Fruit fly (Drosophila melanogaster) whole organism, pupa: ENCODE data around the gene CG1074.

ENCODE experiments used
- CG10348 ChIP-seq: fragments of 200-800 bp; sonication (Bioruptor generic); IDR thresholded peaks from 2 replicates; pipeline ENCODE4 v1.3.6; 2022; ENCODE audit warnings: missing biosample characterization, missing genetic modification characterization
- CG12605 ChIP-seq: fragments of 200-800 bp; sonication (Bioruptor generic); IDR thresholded peaks from 2 replicates; pipeline ENCODE4 v1.3.6; 2022; ENCODE audit warnings: missing biosample characterization, missing genetic modification characterization
- CG13204 ChIP-seq: fragments of 200-800 bp; sonication (Bioruptor generic); optimal IDR thresholded peaks from 2 replicates; lab custom pipeline; 2018; ENCODE audit warnings: missing biosample characterization, mild to moderate bottlenecking, missing genetic modification characterization, moderate library complexity
- CG14655 ChIP-seq: fragments of 200-800 bp; sonication (Bioruptor generic); optimal IDR thresholded peaks from 3 replicates; lab custom pipeline; 2017; ENCODE audit warnings: mild to moderate bottlenecking, missing biosample characterization, missing genetic modification reagents, missing genetic modification characterization
- CG15710 ChIP-seq: fragments of 200-800 bp; sonication (Bioruptor generic); optimal IDR thresholded peaks from 2 replicates; lab custom pipeline; 2018; ENCODE audit warnings: missing biosample characterization, mild to moderate bottlenecking, missing genetic modification characterization, moderate library complexity
- CG17806 ChIP-seq: fragments of 200-800 bp; sonication (Bioruptor generic); optimal IDR thresholded peaks from 2 replicates; lab custom pipeline; 2018; ENCODE audit warnings: missing biosample characterization, mild to moderate bottlenecking, missing genetic modification characterization, moderate library complexity
- CG32121 ChIP-seq: fragments of 200-800 bp; sonication (Bioruptor generic); IDR thresholded peaks from 2 replicates; pipeline ENCODE4 v1.3.6; 2022; ENCODE audit warnings: missing biosample characterization, missing genetic modification characterization
- CG34367 ChIP-seq: fragments of 200-800 bp; sonication (Bioruptor generic); optimal IDR thresholded peaks from 2 replicates; lab custom pipeline; 2018; ENCODE audit warnings: missing biosample characterization, mild to moderate bottlenecking, missing genetic modification characterization
- CG4496 ChIP-seq: fragments of 200-800 bp; sonication (Bioruptor generic); IDR thresholded peaks from 3 replicates; pipeline ENCODE4 v1.3.6; 2022; ENCODE audit warnings: missing biosample characterization, missing genetic modification characterization
- CG8159 ChIP-seq: fragments of 200-800 bp; sonication (Bioruptor generic); optimal IDR thresholded peaks from 3 replicates; lab custom pipeline; 2018; ENCODE audit warnings: missing biosample characterization, mild to moderate bottlenecking, missing genetic modification characterization, moderate library complexity
- CG8301 ChIP-seq: fragments of 200-800 bp; sonication (Bioruptor generic); optimal IDR thresholded peaks from 2 replicates; lab custom pipeline; 2018; ENCODE audit warnings: missing biosample characterization, mild to moderate bottlenecking, missing genetic modification characterization
- CG9948 ChIP-seq: fragments of 200-800 bp; sonication (Bioruptor generic); optimal IDR thresholded peaks from 2 replicates; lab custom pipeline; 2018; ENCODE audit warnings: missing biosample characterization, mild to moderate bottlenecking, missing genetic modification characterization, moderate library complexity
- D1 ChIP-seq: fragments of 200-800 bp; sonication (Bioruptor generic); optimal IDR thresholded peaks from 2 replicates; lab custom pipeline; 2018; ENCODE audit warnings: missing biosample characterization, mild to moderate bottlenecking, missing genetic modification characterization, moderate library complexity
- EcR ChIP-seq: fragments of 200-800 bp; sonication (Bioruptor generic); optimal IDR thresholded peaks from 3 replicates; lab custom pipeline; 2019; ENCODE audit warnings: missing biosample characterization, missing genetic modification characterization, mild to moderate bottlenecking, moderate library complexity, missing genetic modification reagents
- Ets98B ChIP-seq: fragments of 200-800 bp; sonication (Bioruptor generic); IDR thresholded peaks from 2 replicates; pipeline ENCODE4 v1.3.6; 2022; ENCODE audit warnings: missing biosample characterization, missing genetic modification characterization
- Pif1A ChIP-seq: fragments of 200-800 bp; sonication (Bioruptor generic); optimal IDR thresholded peaks from 3 replicates; lab custom pipeline; 2016; ENCODE audit warnings: missing biosample characterization, missing genetic modification characterization
- Pif1B ChIP-seq: fragments of 200-800 bp; sonication (Bioruptor generic); optimal IDR thresholded peaks from 3 replicates; lab custom pipeline; 2016; ENCODE audit warnings: missing biosample characterization, missing genetic modification characterization
- Snoo ChIP-seq: fragments of 200-800 bp; sonication (Bioruptor generic); optimal IDR thresholded peaks from 3 replicates; lab custom pipeline; 2017; ENCODE audit warnings: missing biosample characterization, mild to moderate bottlenecking, missing genetic modification characterization, inconsistent platforms
- fd96Ca ChIP-seq: fragments of 200-800 bp; sonication (Bioruptor generic); IDR thresholded peaks from 3 replicates; pipeline ENCODE4 v1.3.6; 2022; ENCODE audit warnings: missing biosample characterization, missing genetic modification characterization
- gl ChIP-seq: fragments of 200-800 bp; sonication (Bioruptor generic); optimal IDR thresholded peaks from 2 replicates; lab custom pipeline; 2018; ENCODE audit warnings: missing biosample characterization, mild to moderate bottlenecking, missing genetic modification characterization
- rn ChIP-seq: fragments of 200-800 bp; sonication (Bioruptor generic); IDR thresholded peaks from 2 replicates; pipeline ENCODE4 v1.3.6; 2022; ENCODE audit warnings: missing biosample characterization, missing genetic modification characterization

CG1074 gene

DNA sequence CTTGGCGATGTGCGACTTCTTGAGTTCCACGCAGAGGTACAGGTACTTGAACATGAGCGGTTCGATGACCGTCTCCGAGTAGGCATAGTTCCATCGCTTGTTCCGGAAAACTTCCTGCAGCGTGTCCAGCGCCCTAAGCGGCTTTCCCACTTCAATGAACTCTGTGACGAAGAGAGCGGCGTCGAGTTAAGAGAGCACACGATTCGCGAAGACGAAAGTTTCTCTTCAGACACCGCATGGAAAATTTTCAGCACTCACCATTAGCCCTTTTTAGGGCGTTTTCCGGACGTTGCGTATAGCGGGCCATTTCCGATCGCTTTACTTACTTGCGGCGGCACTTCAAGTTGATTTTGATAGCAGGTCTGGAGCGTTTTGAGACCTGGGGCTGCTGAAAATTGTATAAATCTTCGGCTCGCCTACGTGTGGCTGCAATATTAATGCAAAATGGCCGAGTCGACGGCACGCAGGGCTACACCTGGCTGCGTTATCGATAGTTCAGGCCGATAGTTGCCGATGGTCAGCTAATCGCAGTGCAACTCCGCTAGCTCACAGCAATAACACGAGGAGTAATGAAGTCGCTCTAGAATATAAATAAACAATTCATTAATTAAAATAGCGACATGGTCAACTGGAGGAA, at the start of gene CG1074, which contains the start of gene eIF3a:
CG1074 (plus strand) TSS at position 525 of the 637 bp plus-strand sequence.
eIF3a (minus strand) TSS at position 455 of the 637 bp plus-strand sequence.
- no peak for TF ChIP-seq rn
- no peak for TF ChIP-seq CG34367 (tag; lab: Kevin White, UChicago)
- TF ChIP-seq Snoo (tag; lab: Kevin White, UChicago), result peak; percentile 63
- TF ChIP-seq Ets98B (GFP tag; lab: Robert Waterston, UW), result 0 out of 2 replicates have a peak, but pooled peaks have one; percentile 48
- TF ChIP-seq CG17806, result no peak
- TF ChIP-seq CG12605, result peak; percentile 14; the same call in 1 of the 2 replicates
- TF ChIP-seq CG9948, result no peak
- TF ChIP-seq D1 (tag; lab: Kevin White, UChicago), result no peak
- no peak for TF ChIP-seq CG10348 (GFP tag; lab: Robert Waterston, UW)
- TF ChIP-seq CG8159 (tag; lab: Kevin White, UChicago), result no peak
- TF ChIP-seq CG4496 (GFP tag; lab: Robert Waterston, UW), result peak; percentile 65
- no peak for TF ChIP-seq Pif1B
- TF ChIP-seq CG8301, result no peak
- TF ChIP-seq CG14655 (GFP tag; lab: Kevin White, UChicago), result no peak
- peak; percentile 33 for TF ChIP-seq gl
- TF ChIP-seq CG15710 (tag; lab: Kevin White, UChicago), result peak; percentile 49
- peak; percentile 76 for TF ChIP-seq EcR (GFP tag; lab: Kevin White, UChicago)
- no peak for TF ChIP-seq CG13204
- no peak for TF ChIP-seq Pif1A (GFP tag; lab: Kevin White, UChicago)
- TF ChIP-seq fd96Ca (GFP tag; lab: Robert Waterston, UW), result peak; percentile 55; the same call in 2 of the 3 replicates
- TF ChIP-seq CG32121, result peak; percentile 44

dm6 chr3R:4387490-4387889, 46.3 kb upstream of the CG1074 start, which contains the start of gene tub:
tub (plus strand) TSS chr3R:4387742.
- TF ChIP-seq CG34367 (tag; lab: Kevin White, UChicago), result peak; percentile 1
- TF ChIP-seq CG12605, result no peak
- TF ChIP-seq CG15710 (tag; lab: Kevin White, UChicago), result peak; percentile 16
- TF ChIP-seq CG10348 (GFP tag; lab: Robert Waterston, UW), result no peak
- no peak for TF ChIP-seq D1 (tag; lab: Kevin White, UChicago)
- no peak for TF ChIP-seq rn
- TF ChIP-seq Snoo (tag; lab: Kevin White, UChicago), result peak; percentile 24
- TF ChIP-seq CG9948, result no peak
- no peak for TF ChIP-seq CG8159 (tag; lab: Kevin White, UChicago)
- peak; percentile 29 for TF ChIP-seq CG32121
- peak; percentile 29; the same call in 1 of the 3 replicates for TF ChIP-seq CG4496 (GFP tag; lab: Robert Waterston, UW)
- TF ChIP-seq Pif1B, result no peak
- peak; percentile 15; the same call in 1 of the 2 replicates for TF ChIP-seq Ets98B (GFP tag; lab: Robert Waterston, UW)
- TF ChIP-seq fd96Ca (GFP tag; lab: Robert Waterston, UW), result no peak
- TF ChIP-seq Pif1A (GFP tag; lab: Kevin White, UChicago), result no peak
- TF ChIP-seq EcR (GFP tag; lab: Kevin White, UChicago), result peak; percentile 8
- no peak for TF ChIP-seq CG13204
- no peak for TF ChIP-seq gl
- TF ChIP-seq CG17806, result no peak

dm6 chr3R:4390133-4390532, 43.6 kb upstream of the CG1074 start, which contains the start of gene CG14646:
CG14646 (plus strand) TSS chr3R:4390366.
- TF ChIP-seq fd96Ca (GFP tag; lab: Robert Waterston, UW) (no peak), CG4496 (GFP tag; lab: Robert Waterston, UW) (peak; percentile 12; the same call in 1 of the 3 replicates)
- TF ChIP-seq, all 21 proteins: peak for 1

dm6 chr3R:4394117-4394516, 39.6 kb upstream of the CG1074 start, which contains the start of gene CG34112:
CG34112 (minus strand) TSS chr3R:4394259.
- no peak for TF ChIP-seq CG9948
- TF ChIP-seq CG15710 (tag; lab: Kevin White, UChicago), result no peak
- 0 out of 2 replicates have a peak, but pooled peaks have one; percentile 16 for TF ChIP-seq CG12605
- no peak for TF ChIP-seq CG13204
- TF ChIP-seq EcR (GFP tag; lab: Kevin White, UChicago), result no peak
- no peak for TF ChIP-seq CG34367 (tag; lab: Kevin White, UChicago)
- no peak for TF ChIP-seq rn
- 0 out of 2 replicates have a peak, but pooled peaks have one; percentile 23 for TF ChIP-seq Ets98B (GFP tag; lab: Robert Waterston, UW)
- no peak for TF ChIP-seq CG8159 (tag; lab: Kevin White, UChicago)
- TF ChIP-seq Pif1A (GFP tag; lab: Kevin White, UChicago), result no peak
- TF ChIP-seq CG14655 (GFP tag; lab: Kevin White, UChicago), result no peak
- TF ChIP-seq CG4496 (GFP tag; lab: Robert Waterston, UW), result 0 out of 3 replicates have a peak, but pooled peaks have one; percentile 37
- TF ChIP-seq CG10348 (GFP tag; lab: Robert Waterston, UW), result no peak
- no peak for TF ChIP-seq CG8301
- no peak for TF ChIP-seq fd96Ca (GFP tag; lab: Robert Waterston, UW)
- no peak for TF ChIP-seq CG17806
- TF ChIP-seq D1 (tag; lab: Kevin White, UChicago), result no peak
- no peak for TF ChIP-seq gl
- TF ChIP-seq Snoo (tag; lab: Kevin White, UChicago), result no peak
- TF ChIP-seq Pif1B, result no peak
- no peak for TF ChIP-seq CG32121
- TF ChIP-seq, all 21 proteins: peak for 3

dm6 chr3R:4394654-4395581, 38.8 kb upstream of the CG1074 start:
- TF ChIP-seq CG34367 (tag; lab: Kevin White, UChicago), result peak; percentile 85
- TF ChIP-seq CG9948, result peak; percentile 91
- TF ChIP-seq CG13204, result no peak
- peak; percentile 94 for TF ChIP-seq CG12605
- peak; percentile 94 for TF ChIP-seq Pif1A (GFP tag; lab: Kevin White, UChicago)
- peak; percentile 70 for TF ChIP-seq D1 (tag; lab: Kevin White, UChicago)
- TF ChIP-seq CG32121, result peak; percentile 95
- TF ChIP-seq CG14655 (GFP tag; lab: Kevin White, UChicago), result peak; percentile 94
- TF ChIP-seq Pif1B, result peak; percentile 97
- TF ChIP-seq Ets98B (GFP tag; lab: Robert Waterston, UW), result peak; percentile 97
- peak; percentile 84 for TF ChIP-seq CG15710 (tag; lab: Kevin White, UChicago)
- peak; percentile 82 for TF ChIP-seq gl
- TF ChIP-seq rn, result peak; percentile 89
- TF ChIP-seq CG10348 (GFP tag; lab: Robert Waterston, UW), result peak; percentile 84
- TF ChIP-seq CG8159 (tag; lab: Kevin White, UChicago), result peak; percentile 87
- peak; percentile 97 for TF ChIP-seq CG8301
- TF ChIP-seq Snoo (tag; lab: Kevin White, UChicago), result peak; percentile 88
- peak; percentile 97 for TF ChIP-seq CG4496 (GFP tag; lab: Robert Waterston, UW)
- TF ChIP-seq EcR (GFP tag; lab: Kevin White, UChicago), result peak; percentile 6
- peak; percentile 97; the same call in 2 of the 3 replicates for TF ChIP-seq fd96Ca (GFP tag; lab: Robert Waterston, UW)
- TF ChIP-seq CG17806, result peak; percentile 88
